Worm (Caenorhabditis elegans): ENCODE results near the gene C25F9.14.
A peak's percentile ranks its signal among the peaks of the same experiment; 100 is the strongest.

C25F9.14 gene

DNA sequence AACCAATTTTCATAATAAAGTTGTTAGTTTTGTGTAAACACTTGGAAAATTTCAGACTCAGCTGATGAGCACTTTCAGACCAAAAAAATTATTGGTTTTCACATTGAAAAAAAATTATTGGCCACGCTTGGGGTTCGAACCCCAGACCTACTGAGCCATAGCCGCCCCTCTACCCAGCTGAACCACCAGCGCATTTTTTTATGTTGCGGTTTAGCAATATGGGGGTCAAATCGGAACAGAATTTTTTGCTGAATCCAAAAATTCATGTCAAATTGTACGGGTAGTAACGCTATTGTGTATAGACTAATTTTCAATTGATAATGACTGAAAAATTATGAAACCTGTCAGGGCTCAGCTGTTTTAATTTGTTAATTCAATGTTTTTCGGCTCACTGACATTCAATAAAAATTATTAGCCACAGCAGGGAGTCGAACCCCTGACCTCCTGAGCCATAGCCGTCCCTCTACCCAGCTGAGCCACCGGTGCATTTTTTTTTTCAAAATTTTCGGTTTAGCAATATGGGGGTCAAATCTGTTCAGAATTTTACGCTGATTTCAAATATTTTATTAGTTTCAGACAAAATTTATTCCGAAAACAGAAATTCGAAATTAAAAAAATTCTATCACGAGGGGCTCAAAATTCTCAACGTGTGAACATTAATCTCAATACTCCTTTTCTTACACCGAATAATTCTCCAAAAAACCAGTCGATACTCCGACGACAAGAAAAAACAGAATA, 39.5 kb upstream of the C25F9.14 start:
- TF ChIP-seq hif-1 (tag; optimal IDR thresholded peaks at IDR 0.05) (no peak), unc-62 (GFP tag; optimal IDR thresholded peaks at IDR 0.05 in 1 of 2) (peak in 1 of 2 experiments; percentile 62), unc-62 (tag; optimal IDR thresholded peaks at IDR 0.05) (no peak), lin-38 (GFP tag; IDR thresholded peaks at IDR 0.05) (0 out of 2 replicates have a peak, but pooled peaks have one; percentile 34)

- no peak for TF ChIP-seq ceh-82 (tag; optimal IDR thresholded peaks at IDR 0.05)
- no peak for TF ChIP-seq ceh-20 (GFP tag; IDR thresholded peaks at IDR 0.05)
- TF ChIP-seq ZK337.2 (GFP tag; IDR thresholded peaks at IDR 0.05), result no peak
- TF ChIP-seq nhr-11 (tag; optimal IDR thresholded peaks at IDR 0.05), result no peak
- no peak for TF ChIP-seq lin-39 (tag; optimal IDR thresholded peaks at IDR 0.05)
- no peak for TF ChIP-seq arid-1 (GFP tag; conservative IDR thresholded peaks at IDR 0.05)
- TF ChIP-seq daf-16 (GFP tag; optimal IDR thresholded peaks at IDR 0.05), result no peak
- no peak for TF ChIP-seq daf-16 (tag; optimal IDR thresholded peaks at IDR 0.05)
- no peak for TF ChIP-seq ceh-62 (tag; optimal IDR thresholded peaks at IDR 0.05)
- TF ChIP-seq dmd-8 (GFP tag; IDR thresholded peaks at IDR 0.05), result no peak
- TF ChIP-seq hlh-11 (tag; optimal IDR thresholded peaks at IDR 0.05), result no peak
- TF ChIP-seq lsy-2 (tag; optimal IDR thresholded peaks at IDR 0.05), result no peak
- no peak for TF ChIP-seq cey-2 (tag; optimal IDR thresholded peaks at IDR 0.05; ENCODE audit: borderline replicate concordance, insufficient read depth)
- no peak for TF ChIP-seq Y105C5A.15 (GFP tag; IDR thresholded peaks at IDR 0.05)
- TF ChIP-seq ztf-11 (tag; optimal IDR thresholded peaks at IDR 0.05), result no peak
- TF ChIP-seq zag-1 (tag; optimal IDR thresholded peaks at IDR 0.05), result no peak
These were observed 37.9 kb upstream of the C25F9.14 start for ce11 chrV:19398396-19398795.

DNA sequence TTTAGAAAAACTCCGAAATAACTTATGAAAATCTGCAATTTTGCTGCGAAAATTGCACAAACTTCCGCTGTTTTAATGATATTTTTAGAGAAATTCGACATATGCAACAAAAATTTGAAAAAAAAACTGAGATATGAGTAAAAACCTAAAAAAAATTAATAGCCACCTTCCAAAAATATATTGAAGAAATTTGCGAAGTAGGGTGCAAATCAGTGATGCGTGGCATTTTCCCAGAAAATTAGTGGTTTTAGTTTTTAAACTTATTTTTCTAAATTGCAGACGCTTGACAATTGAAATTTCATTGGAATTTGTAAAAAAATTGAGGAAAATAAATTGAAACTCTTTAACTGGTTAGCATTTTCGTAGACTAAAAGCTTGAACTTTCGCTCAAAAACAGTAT, 37.4 kb upstream of the C25F9.14 start, which contains the start of gene C25F9.13:
Gene C25F9.13, minus strand, starts transcription at position 101 of the 400 bp plus-strand sequence.
- TF ChIP-seq F10B5.3 (tag; optimal IDR thresholded peaks at IDR 0.05), result no peak
- TF ChIP-seq ztf-7 (tag; optimal IDR thresholded peaks at IDR 0.05), result no peak
- no peak for TF ChIP-seq snpc-4 (tag; optimal IDR thresholded peaks at IDR 0.05)
- TF ChIP-seq nhr-76 (tag; optimal IDR thresholded peaks at IDR 0.05), result no peak

DNA sequence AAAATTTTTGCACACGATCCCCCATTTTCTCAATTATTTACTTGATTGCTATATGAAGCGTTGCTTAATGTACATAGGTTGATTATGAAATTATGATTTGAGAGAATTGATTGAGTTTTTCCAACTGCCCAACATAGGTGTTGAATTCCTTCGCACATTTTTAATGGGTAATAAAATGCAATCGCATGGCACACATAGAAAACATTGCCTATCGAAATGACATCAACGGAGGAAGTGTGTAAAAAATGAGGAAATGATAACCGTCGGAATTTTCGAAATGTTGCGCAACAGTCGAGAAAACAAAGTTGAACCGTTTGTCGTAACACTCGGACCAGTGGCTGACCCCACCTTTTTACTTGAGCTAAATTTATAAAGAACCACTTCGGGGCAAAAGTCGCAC, 37.0 kb upstream of the C25F9.14 start:
- TF ChIP-seq php-3 (GFP tag; IDR thresholded peaks at IDR 0.05) (peak; percentile 92), zip-2 (tag; optimal IDR thresholded peaks at IDR 0.05) (peak; percentile 3)

- no peak for TF ChIP-seq zip-11 (GFP tag; IDR thresholded peaks at IDR 0.05)
- TF ChIP-seq lir-3 (tag; optimal IDR thresholded peaks at IDR 0.05), result no peak
- no peak for TF ChIP-seq nhr-6 (tag; optimal IDR thresholded peaks at IDR 0.05)
- no peak for TF ChIP-seq F26F4.8 (GFP tag; conservative IDR thresholded peaks at IDR 0.05)
- no peak for TF ChIP-seq jun-1 (tag; optimal IDR thresholded peaks at IDR 0.05)
- TF ChIP-seq dpl-1 (GFP tag; optimal IDR thresholded peaks at IDR 0.05), result no peak
- no peak for TF ChIP-seq nhr-10 (tag; optimal IDR thresholded peaks at IDR 0.05)
- no peak for TF ChIP-seq R02D3.7 (tag; optimal IDR thresholded peaks at IDR 0.05)
- no peak for TF ChIP-seq egl-43 (GFP tag; IDR thresholded peaks at IDR 0.05)
- TF ChIP-seq ctbp-1 (GFP tag; IDR thresholded peaks at IDR 0.05), result no peak
- TF ChIP-seq ceh-82 (tag; optimal IDR thresholded peaks at IDR 0.05), result no peak
- TF ChIP-seq madf-5 (GFP tag; IDR thresholded peaks at IDR 0.05), result no peak
- no peak for TF ChIP-seq lin-38 (GFP tag; IDR thresholded peaks at IDR 0.05)
- TF ChIP-seq zip-2 (tag; optimal IDR thresholded peaks at IDR 0.05), result no peak
- no peak for TF ChIP-seq ceh-62 (tag; optimal IDR thresholded peaks at IDR 0.05)
- no peak for TF ChIP-seq ceh-44 (GFP tag; IDR thresholded peaks at IDR 0.05)
These were observed 35.7 kb upstream of the C25F9.14 start, which contains the start of gene srw-86 for ce11 chrV:19400619-19401018. srw-86 (minus strand) TSS chrV:19400719.
